Worm (Caenorhabditis elegans) whole organism, young adult: ENCODE results near the gene snai-1.

Experiments
- B0035.1 ChIP-seq: sonication (generic microtip); optimal IDR thresholded peaks from 2 replicates; lab custom pipeline; 2016; ENCODE audit warnings: missing genetic modification characterization, mild to moderate bottlenecking, missing compliant biosample characterization, missing genotype, missing genetic modification reagents
- F33H1.4 ChIP-seq: fragments of 200-800 bp; sonication (Bioruptor generic); IDR thresholded peaks from 2 replicates; pipeline ENCODE4 v1.3.6; 2022; ENCODE audit warnings: missing genetic modification reagents, missing genetic modification characterization, missing compliant biosample characterization
- F52B5.7 ChIP-seq: sonication (generic microtip); optimal IDR thresholded peaks from 2 replicates; lab custom pipeline; 2016; ENCODE audit warnings: mild to moderate bottlenecking, missing genetic modification characterization, missing compliant biosample characterization
- bed-2 ChIP-seq: fragments of 200-800 bp; sonication (Bioruptor generic); IDR thresholded peaks from 2 replicates; pipeline ENCODE4 v1.3.6; 2022; ENCODE audit warnings: missing genetic modification reagents, missing genetic modification characterization, missing compliant biosample characterization
- egrh-3 ChIP-seq: fragments of 200-800 bp; sonication (Bioruptor generic); IDR thresholded peaks from 2 replicates; pipeline ENCODE4 v1.3.6; 2022; ENCODE audit warnings: missing genetic modification reagents, missing genetic modification characterization, missing compliant biosample characterization
- lin-40 ChIP-seq: sonication (generic microtip); optimal IDR thresholded peaks from 2 replicates; lab custom pipeline; 2016; ENCODE audit warnings: missing genetic modification characterization, mild to moderate bottlenecking, missing compliant biosample characterization, missing genotype, missing genetic modification reagents
- sptf-2 ChIP-seq: fragments of 200-800 bp; sonication (Bioruptor generic); optimal IDR thresholded peaks from 2 replicates; lab custom pipeline; 2018; ENCODE audit warnings: mild to moderate bottlenecking, missing genetic modification characterization, missing compliant biosample characterization

DNA sequence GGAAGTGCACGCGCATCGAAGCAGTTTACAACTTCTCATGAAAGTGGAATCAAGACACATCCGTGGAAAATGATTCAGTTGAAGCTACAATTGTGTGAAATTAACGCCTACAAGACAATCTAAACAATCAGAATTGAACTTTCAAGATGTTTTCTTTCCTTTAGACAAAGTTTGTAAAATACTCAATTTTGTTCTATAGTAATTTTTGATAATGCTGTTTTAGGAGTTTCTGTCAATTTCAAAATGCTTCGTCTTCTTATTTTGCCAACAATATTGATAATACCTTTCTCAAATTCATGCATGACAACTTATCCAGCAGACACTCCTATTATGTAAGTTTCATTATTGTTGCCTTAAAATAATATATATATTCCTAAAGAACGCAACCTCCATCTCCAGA, 44.4 kb downstream of the snai-1 start, which contains the start of gene T21D12.11:
- TF ChIP-seq egrh-3 (GFP tag; lab: Robert Waterston, UW) = no peak
- TF ChIP-seq lin-40 (tag; lab: Kevin White, UChicago) = no peak
- no peak for TF ChIP-seq bed-2 (GFP tag; lab: Robert Waterston, UW)
- no peak for TF ChIP-seq sptf-2 (GFP tag; lab: Kevin White, UChicago)
- TF ChIP-seq B0035.1 (tag; lab: Kevin White, UChicago) = no peak
- no peak for TF ChIP-seq F33H1.4 (GFP tag; lab: Robert Waterston, UW)
- no peak for TF ChIP-seq F52B5.7 (tag; lab: Kevin White, UChicago)
